Fruit fly (Drosophila melanogaster): ENCODE results near the gene CG5139.
A peak's percentile ranks its signal among the peaks of the same experiment; 100 is the strongest.

CG5139 gene

dm6 chr2L:1185642-1186497, 13.2 kb downstream of the CG5139 start, which contains the start of gene CG5001:
CG5001 (plus strand) TSS chr2L:1185757.
- TF ChIP-seq CG8478 (optimal IDR thresholded peaks at IDR 0.05) (no peak), CTCF (optimal IDR thresholded peaks at IDR 0.05) (no peak)

dm6 chr2L:1183799-1184198, 15.3 kb downstream of the CG5139 start, which contains the start of the genes CG5126 and Tgt:
CG5126 (minus strand) TSS chr2L:1184020.
Tgt (plus strand) TSS chr2L:1184065.
- TF ChIP-seq CTCF (optimal IDR thresholded peaks at IDR 0.05) (peak; percentile 68 to 83), CG8478 (optimal IDR thresholded peaks at IDR 0.05) (no peak)

dm6 chr2L:1177522-1177921, 21.5 kb downstream of the CG5139 start, which contains the start of gene CG4896:
CG4896 (plus strand) TSS chr2L:1177690.
- TF ChIP-seq CG8478 (optimal IDR thresholded peaks at IDR 0.05) = no peak
- TF ChIP-seq CTCF (optimal IDR thresholded peaks at IDR 0.05) = no peak

dm6 chr2L:1172704-1173107, 26.4 kb downstream of the CG5139 start, which contains the start of the genes Charon and CG4887:
Charon (minus strand) TSS chr2L:1172805.
CG4887 (plus strand) TSS chr2L:1173009.
- TF ChIP-seq CTCF (optimal IDR thresholded peaks at IDR 0.05) (no peak), CG8478 (optimal IDR thresholded peaks at IDR 0.05) (no peak)

- TF ChIP-seq CTCF (optimal IDR thresholded peaks at IDR 0.05) (no peak), CG8478 (optimal IDR thresholded peaks at IDR 0.05) (no peak)
Measured at dm6 chr2L:1169867-1170415, 29.1 kb downstream of the CG5139 start, which contains the start of the genes CG31922 and Plap. CG31922 (plus strand) TSS chr2L:1170181. Plap (minus strand) TSS chr2L:1170365.

dm6 chr2L:1166326-1166725, 32.7 kb downstream of the CG5139 start, which contains the start of gene CG14341:
CG14341 (plus strand) TSS chr2L:1166506.
- TF ChIP-seq CG8478 (optimal IDR thresholded peaks at IDR 0.05) (no peak), CTCF (optimal IDR thresholded peaks at IDR 0.05) (no peak)

dm6 chr2L:1164294-1164693, 34.8 kb downstream of the CG5139 start, which contains the start of gene IntS14:
IntS14 (plus strand) TSS chr2L:1164443.
- no peak for TF ChIP-seq CTCF (optimal IDR thresholded peaks at IDR 0.05)
- TF ChIP-seq CG8478 (optimal IDR thresholded peaks at IDR 0.05) = no peak

dm6 chr2L:1163538-1164143, 35.4 kb downstream of the CG5139 start, which contains the start of gene CG5080:
CG5080 (minus strand) TSS chr2L:1163886.
- TF ChIP-seq CG8478 (optimal IDR thresholded peaks at IDR 0.05) = no peak
- no peak for TF ChIP-seq CTCF (optimal IDR thresholded peaks at IDR 0.05)

- TF ChIP-seq CTCF (optimal IDR thresholded peaks at IDR 0.05) (no peak), CG8478 (optimal IDR thresholded peaks at IDR 0.05) (no peak)
Measured at dm6 chr2L:1158519-1159319, 40.3 kb downstream of the CG5139 start, which contains the start of gene Tango14. Tango14 (plus strand) TSS chr2L:1158661.

dm6 chr2L:1157679-1158518, 41.2 kb downstream of the CG5139 start, which contains the start of gene capt:
capt (minus strand) TSS chr2L:1158262.
- TF ChIP-seq CG8478 (optimal IDR thresholded peaks at IDR 0.05) = no peak

- TF ChIP-seq CG8478 (optimal IDR thresholded peaks at IDR 0.05) (no peak), CTCF (optimal IDR thresholded peaks at IDR 0.05) (no peak)
Measured at dm6 chr2L:1157357-1157678, 41.7 kb downstream of the CG5139 start.

- TF ChIP-seq CG8478 (optimal IDR thresholded peaks at IDR 0.05) (no peak), CTCF (optimal IDR thresholded peaks at IDR 0.05) (no peak)
Measured at dm6 chr2L:1156592-1157249, 42.3 kb downstream of the CG5139 start.

dm6 chr2L:1152693-1153092, 46.4 kb downstream of the CG5139 start:
- no peak for TF ChIP-seq CG8478 (optimal IDR thresholded peaks at IDR 0.05)
- TF ChIP-seq CTCF (optimal IDR thresholded peaks at IDR 0.05) = no peak

Measured in S2 (cell line).